Fruit fly (Drosophila melanogaster): ENCODE measurements around the gene CG33262.

The CG33262 gene

dm6 chr3L:13135382-13135928, 614 bp upstream of the CG33262 start:
- no peak for TF ChIP-seq CG17801 (GFP tag; optimal IDR thresholded peaks at IDR 0.05; ENCODE audit: partially characterized antibody)

dm6 chr3L:13137394-13137793, 1.3 kb downstream of the CG33262 start:
- no peak for TF ChIP-seq CG17801 (GFP tag; optimal IDR thresholded peaks at IDR 0.05; ENCODE audit: partially characterized antibody)

- TF ChIP-seq CG17801 (GFP tag; optimal IDR thresholded peaks at IDR 0.05; ENCODE audit: partially characterized antibody) = no peak
These were observed 9.0 kb downstream of the CG33262 start for dm6 chr3L:13145021-13145420.

- no peak for TF ChIP-seq CG17801 (GFP tag; optimal IDR thresholded peaks at IDR 0.05; ENCODE audit: partially characterized antibody)
These were observed 10.4 kb downstream of the CG33262 start for dm6 chr3L:13146491-13146890.

dm6 chr3L:13153915-13154542, 18.0 kb downstream of the CG33262 start:
- no peak for TF ChIP-seq CG17801 (GFP tag; optimal IDR thresholded peaks at IDR 0.05; ENCODE audit: partially characterized antibody)

- no peak for TF ChIP-seq CG17801 (GFP tag; optimal IDR thresholded peaks at IDR 0.05; ENCODE audit: partially characterized antibody)
These were observed 19.2 kb downstream of the CG33262 start for dm6 chr3L:13155276-13155675.

- TF ChIP-seq CG17801 (GFP tag; optimal IDR thresholded peaks at IDR 0.05; ENCODE audit: partially characterized antibody) = no peak
These were observed 33.2 kb downstream of the CG33262 start for dm6 chr3L:13169280-13169679.

- TF ChIP-seq CG17801 (GFP tag; optimal IDR thresholded peaks at IDR 0.05; ENCODE audit: partially characterized antibody) = no peak
These were observed 34.2 kb downstream of the CG33262 start for dm6 chr3L:13170251-13170761.

- TF ChIP-seq CG17801 (GFP tag; optimal IDR thresholded peaks at IDR 0.05; ENCODE audit: partially characterized antibody) = no peak
These were observed 36.9 kb downstream of the CG33262 start for dm6 chr3L:13172949-13173348.

- no peak for TF ChIP-seq CG17801 (GFP tag; optimal IDR thresholded peaks at IDR 0.05; ENCODE audit: partially characterized antibody)
These were observed 37.7 kb downstream of the CG33262 start for dm6 chr3L:13173737-13174136.

dm6 chr3L:13174178-13174577, 38.1 kb downstream of the CG33262 start, which contains the start of gene snky:
Gene snky (plus strand): TSS chr3L:13174478.
- TF ChIP-seq CG17801 (GFP tag; optimal IDR thresholded peaks at IDR 0.05; ENCODE audit: partially characterized antibody) = no peak

- no peak for TF ChIP-seq CG17801 (GFP tag; optimal IDR thresholded peaks at IDR 0.05; ENCODE audit: partially characterized antibody)
These were observed 42.1 kb downstream of the CG33262 start for dm6 chr3L:13178175-13178574.

dm6 chr3L:13180331-13180730, 44.3 kb downstream of the CG33262 start:
- TF ChIP-seq CG17801 (GFP tag; optimal IDR thresholded peaks at IDR 0.05; ENCODE audit: partially characterized antibody) = no peak

dm6 chr3L:13182337-13182736, 46.3 kb downstream of the CG33262 start:
- no peak for TF ChIP-seq CG17801 (GFP tag; optimal IDR thresholded peaks at IDR 0.05; ENCODE audit: partially characterized antibody)
